Worm (Caenorhabditis elegans): ENCODE results near the gene ZK546.2.

DNA sequence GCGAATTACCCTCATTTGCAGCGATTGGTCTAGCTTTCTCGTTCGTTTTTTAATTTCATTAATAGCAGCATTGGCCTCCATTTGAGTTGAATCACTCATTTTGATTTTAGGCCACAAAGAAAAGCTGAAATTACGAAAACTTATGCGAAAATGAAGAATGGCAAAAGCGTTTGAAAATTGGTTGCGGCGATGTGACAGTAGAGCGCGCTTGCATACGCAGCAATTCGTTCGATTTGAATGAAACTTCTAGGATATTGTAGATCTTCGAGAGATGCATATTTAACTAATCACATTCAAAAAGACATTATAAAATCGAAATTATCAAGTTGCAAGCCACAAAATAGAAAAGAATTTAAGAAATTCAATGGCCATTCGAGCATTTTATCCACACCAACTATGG is 13.9 kb downstream of the ZK546.2 start, which contains the start of gene ulp-2:
- TF ChIP-seq unc-62 (GFP tag; optimal IDR thresholded peaks at IDR 0.05) (no peak), ztf-4 (tag; optimal IDR thresholded peaks at IDR 0.05) (no peak)
